Fruit fly (Drosophila melanogaster): Measurements from ENCODE around the gene smid.

dm6 chr3L:7344965-7345427 is 36.4 kb upstream of the smid start, which contains the start of gene Cln7:
- peak; percentile 62 for TF ChIP-seq Snoo (tag; optimal IDR thresholded peaks at IDR 0.05)
- TF ChIP-seq CG9948 (tag; optimal IDR thresholded peaks at IDR 0.05), result no peak
- peak; percentile 26 for TF ChIP-seq CG15710 (tag; optimal IDR thresholded peaks at IDR 0.05)
- peak; percentile 99 for TF ChIP-seq EcR (GFP tag; optimal IDR thresholded peaks at IDR 0.05)
- TF ChIP-seq CG17806 (tag; optimal IDR thresholded peaks at IDR 0.05), result no peak
- TF ChIP-seq Ets98B (GFP tag; IDR thresholded peaks at IDR 0.05), result peak; percentile 89
- TF ChIP-seq CG8301 (tag; optimal IDR thresholded peaks at IDR 0.05), result no peak
- TF ChIP-seq CG10348 (GFP tag; IDR thresholded peaks at IDR 0.05), result no peak
- peak; percentile 66 for TF ChIP-seq Pif1B (GFP tag; optimal IDR thresholded peaks at IDR 0.05)
- peak; percentile 76 for TF ChIP-seq fd96Ca (GFP tag; IDR thresholded peaks at IDR 0.05)
